Worm (Caenorhabditis elegans): Measurements from ENCODE around the gene Y47D7A.7.

Y47D7A.7 gene

DNA sequence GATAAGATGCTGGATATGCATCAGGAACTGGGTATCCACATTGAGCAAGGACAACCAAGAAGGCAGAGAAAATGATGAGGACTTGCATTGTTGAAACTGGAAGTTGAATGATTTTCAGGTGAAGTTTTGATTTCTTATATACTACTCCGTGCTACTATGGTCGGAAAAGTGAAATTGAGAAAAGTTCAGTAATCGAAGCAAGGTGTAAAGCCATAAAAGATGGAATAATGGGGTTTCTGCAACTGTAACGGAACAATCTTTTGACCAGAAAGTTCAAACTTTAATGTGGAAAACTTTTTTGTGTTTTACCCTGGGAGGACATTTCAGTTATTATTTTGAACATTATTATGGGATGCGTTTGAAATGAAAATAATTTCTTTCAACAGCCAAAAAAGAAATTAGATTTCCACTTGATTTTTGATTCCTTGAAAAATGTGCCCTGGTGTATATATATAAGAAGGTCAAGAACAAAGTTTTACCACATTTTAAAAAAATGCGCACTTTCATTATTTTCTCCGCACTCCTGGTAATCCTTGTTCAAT is 4.3 kb upstream of the Y47D7A.7 start, which contains the start of the genes Y47D7A.9 and Y47D7A.19:
Gene Y47D7A.9, minus strand, starts transcription at position 101 of the 542 bp plus-strand sequence.
Gene Y47D7A.19, plus strand, starts transcription at position 492 of the 542 bp plus-strand sequence.
- TF ChIP-seq nhr-27 (tag; optimal IDR thresholded peaks at IDR 0.05) (no peak), hmg-1.2 (GFP tag; IDR thresholded peaks at IDR 0.05) (no peak), lin-54 (GFP tag; optimal IDR thresholded peaks at IDR 0.05) (no peak), him-1 (tag; optimal IDR thresholded peaks at IDR 0.05) (no peak), C17E4.6 (GFP tag; IDR thresholded peaks at IDR 0.05) (no peak), zim-3 (tag; optimal IDR thresholded peaks at IDR 0.05) (no peak), madf-8 (GFP tag; conservative IDR thresholded peaks at IDR 0.05) (no peak), repo-1 (tag; optimal IDR thresholded peaks at IDR 0.05) (no peak), rpc-1 (optimal IDR thresholded peaks at IDR 0.05) (no peak), rpc-1 (tag; optimal IDR thresholded peaks at IDR 0.05) (no peak), ets-4 (GFP tag; optimal IDR thresholded peaks at IDR 0.05) (no peak), gei-17 (GFP tag; optimal IDR thresholded peaks at IDR 0.05) (no peak), F23B12.7 (tag; optimal IDR thresholded peaks at IDR 0.05; ENCODE audit: insufficient read depth) (no peak), attf-3 (GFP tag; conservative IDR thresholded peaks at IDR 0.05) (no peak), tlf-1 (GFP tag; optimal IDR thresholded peaks at IDR 0.05) (no peak), C06A6.2 (GFP tag; conservative IDR thresholded peaks at IDR 0.05) (no peak)

DNA sequence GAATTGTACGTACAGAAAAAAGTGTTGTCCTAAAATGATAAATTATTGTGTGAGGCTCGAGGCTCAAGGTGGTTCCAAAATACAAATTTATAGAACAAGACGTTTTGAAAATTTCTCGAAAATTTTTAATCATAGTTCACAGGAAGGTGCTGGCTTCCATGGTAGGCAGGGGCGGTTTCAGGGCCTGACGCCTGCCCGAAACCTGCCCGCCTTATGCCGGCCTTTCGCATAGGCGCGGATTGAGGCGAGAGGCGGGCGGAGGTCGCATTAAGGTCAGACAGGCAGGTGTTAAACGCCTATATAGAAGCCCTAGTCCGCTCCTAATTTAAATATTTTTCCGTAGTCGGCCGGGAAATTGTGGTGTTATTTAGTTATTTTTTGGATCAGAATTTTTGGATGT is 3.4 kb upstream of the Y47D7A.7 start:
- TF ChIP-seq zfh-2 (GFP tag; conservative IDR thresholded peaks at IDR 0.05), result peak; percentile 70
- TF ChIP-seq snpc-3.4 (tag; optimal IDR thresholded peaks at IDR 0.05), result no peak
- no peak for TF ChIP-seq Y67H2A.10 (GFP tag; conservative IDR thresholded peaks at IDR 0.05)
- peak; percentile 35; the same call in 1 of the 2 replicates for TF ChIP-seq lin-26 (GFP tag; IDR thresholded peaks at IDR 0.05)

DNA sequence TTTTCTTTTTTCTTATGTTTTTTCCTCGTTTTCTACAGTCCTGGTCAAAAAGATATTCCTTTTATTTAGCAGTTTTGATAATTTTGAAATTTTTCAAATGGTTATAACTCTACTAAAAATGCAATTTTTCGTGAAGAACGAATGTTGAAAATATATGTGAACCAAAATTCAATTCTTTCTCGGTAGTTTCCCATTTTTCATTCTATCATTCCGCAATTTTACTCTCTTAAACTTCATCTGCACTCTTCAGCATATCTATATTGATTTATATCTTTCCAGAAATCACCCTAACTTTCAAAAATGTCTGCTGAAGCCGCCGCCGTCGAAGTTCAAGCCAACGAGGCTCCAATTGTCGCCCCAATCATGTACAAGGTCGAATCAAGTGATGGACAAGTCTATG is 2.5 kb upstream of the Y47D7A.7 start, which contains the start of gene skr-7:
Gene skr-7, plus strand, starts transcription at position 301 of the 400 bp plus-strand sequence.
- no peak for TF ChIP-seq ztf-6 (GFP tag; IDR thresholded peaks at IDR 0.05)
- TF ChIP-seq F33H1.4 (GFP tag; IDR thresholded peaks at IDR 0.05), result no peak
- no peak for TF ChIP-seq nhr-120 (GFP tag; IDR thresholded peaks at IDR 0.05)
- TF ChIP-seq ets-4 (GFP tag; optimal IDR thresholded peaks at IDR 0.05), result no peak
- TF ChIP-seq xnd-1 (tag; optimal IDR thresholded peaks at IDR 0.05), result no peak
- TF ChIP-seq snpc-3.4 (tag; optimal IDR thresholded peaks at IDR 0.05), result no peak
- no peak for TF ChIP-seq unc-130 (GFP tag; optimal IDR thresholded peaks at IDR 0.05)
- TF ChIP-seq chd-7 (tag; optimal IDR thresholded peaks at IDR 0.05), result no peak
- no peak for TF ChIP-seq tbx-9 (tag; optimal IDR thresholded peaks at IDR 0.05; ENCODE audit: borderline replicate concordance)
- TF ChIP-seq madf-8 (GFP tag; conservative IDR thresholded peaks at IDR 0.05), result no peak
- no peak for TF ChIP-seq hlh-26 (GFP tag; conservative IDR thresholded peaks at IDR 0.05)
- no peak for TF ChIP-seq hmg-1.2 (GFP tag; IDR thresholded peaks at IDR 0.05)
- TF ChIP-seq sptf-2 (GFP tag; optimal IDR thresholded peaks at IDR 0.05), result no peak
- no peak for TF ChIP-seq dpl-1 (GFP tag; optimal IDR thresholded peaks at IDR 0.05)

DNA sequence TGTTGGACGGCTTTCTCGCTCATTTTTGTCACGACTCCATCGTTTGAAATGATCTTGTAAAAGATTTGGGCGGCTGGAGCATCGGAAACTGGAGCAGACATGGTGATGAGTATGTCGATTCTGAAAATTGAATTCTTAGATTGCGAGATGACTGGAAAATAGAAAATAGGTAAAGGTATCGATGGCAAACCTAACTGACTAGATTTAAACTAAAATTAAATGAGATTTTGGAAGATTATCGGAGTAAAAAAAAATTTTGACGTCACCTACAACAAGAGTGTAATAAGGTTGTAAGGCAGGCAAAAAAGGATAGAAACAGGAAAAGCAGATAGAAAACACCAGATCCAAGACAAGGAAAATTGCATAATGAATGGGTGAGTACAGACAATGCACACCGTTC is 1.8 kb upstream of the Y47D7A.7 start, which contains the start of gene skr-14:
Gene skr-14, minus strand, starts transcription at position 101 of the 400 bp plus-strand sequence.
- TF ChIP-seq tbp1 (GFP tag; optimal IDR thresholded peaks at IDR 0.05), result no peak
- TF ChIP-seq ekl-4 (GFP tag; IDR thresholded peaks at IDR 0.05), result no peak
- TF ChIP-seq snpc-4 (GFP tag; optimal IDR thresholded peaks at IDR 0.05), result no peak
- no peak for TF ChIP-seq snpc-4 (tag; optimal IDR thresholded peaks at IDR 0.05)
- no peak for TF ChIP-seq B0336.3 (GFP tag; IDR thresholded peaks at IDR 0.05)
- no peak for TF ChIP-seq unc-130 (GFP tag; optimal IDR thresholded peaks at IDR 0.05)
